Worm (Caenorhabditis elegans) whole organism, L3 larva: ENCODE measurements around the gene B0034.4.

Experiments
- R02D3.7 ChIP-seq: fragments of 150-350 bp; optimal IDR thresholded peaks from 2 replicates; lab custom pipeline; 2014; ENCODE audit warnings: missing biosample characterization, missing genetic modification characterization
- ZK546.5 ChIP-seq: sonication (generic microtip); optimal IDR thresholded peaks from 2 replicates; lab custom pipeline; 2017; ENCODE audit warnings: missing biosample characterization, missing genetic modification characterization
- aly-2 ChIP-seq: fragments of 150-350 bp; optimal IDR thresholded peaks from 2 replicates; lab custom pipeline; 2014; ENCODE audit warnings: missing biosample characterization, missing genetic modification characterization
- ama-1 ChIP-seq: fragments of 150-350 bp; optimal IDR thresholded peaks from 2 replicates; lab custom pipeline; 2018
- ceh-16 ChIP-seq: sonication (generic microtip); optimal IDR thresholded peaks from 2 replicates; lab custom pipeline; 2017; ENCODE audit warnings: missing biosample characterization, missing genetic modification characterization
- ceh-28 ChIP-seq: fragments of 150-350 bp; optimal IDR thresholded peaks from 2 replicates; lab custom pipeline; 2014; ENCODE audit warnings: missing biosample characterization, missing genetic modification reagents, missing genetic modification characterization
- ceh-82 ChIP-seq: fragments of 150-350 bp; optimal IDR thresholded peaks from 2 replicates; lab custom pipeline; 2014; ENCODE audit warnings: missing biosample characterization, missing genetic modification characterization
- ceh-9 ChIP-seq: sonication (generic microtip); optimal IDR thresholded peaks from 2 replicates; lab custom pipeline; 2018; ENCODE audit warnings: missing biosample characterization, missing genetic modification characterization
- daf-12 ChIP-seq: fragments of 150-350 bp; optimal IDR thresholded peaks from 2 replicates; lab custom pipeline; 2014; ENCODE audit warnings: missing biosample characterization, missing genetic modification reagents, missing genetic modification characterization
- egl-27 ChIP-seq: sonication (generic microtip); optimal IDR thresholded peaks from 4 replicates; lab custom pipeline; 2017; ENCODE audit warnings: missing biosample characterization, missing genetic modification reagents, missing genetic modification characterization
- egl-5 ChIP-seq: fragments of 150-350 bp; optimal IDR thresholded peaks from 2 replicates; lab custom pipeline; 2017; ENCODE audit warnings: missing biosample characterization, missing genetic modification reagents, missing genetic modification characterization, inconsistent platforms
- elt-1 ChIP-seq: fragments of 150-350 bp; optimal IDR thresholded peaks from 2 replicates; lab custom pipeline; 2014; ENCODE audit warnings: missing biosample characterization, missing genetic modification characterization
- elt-2 ChIP-seq: sonication (generic microtip); optimal IDR thresholded peaks from 2 replicates; lab custom pipeline; 2016; ENCODE audit warnings: missing genetic modification reagents, mild to moderate bottlenecking, missing genetic modification characterization, missing compliant biosample characterization
- elt-3 ChIP-seq, 3 experiments: fragments of 150-350 bp in 1 of 3; sonication (generic microtip) in 2 of 3; optimal IDR thresholded peaks; 2 replicates in 2 of 3; 4 replicates in 1 of 3; lab custom pipeline; 2014 to 2017; ENCODE audit warnings: missing biosample characterization in 3 of 3, missing genetic modification characterization in 3 of 3
- eor-1 ChIP-seq, 2 experiments: fragments of 150-350 bp; optimal IDR thresholded peaks; 2 replicates each; lab custom pipeline; 2014 to 2018; ENCODE audit warnings: missing biosample characterization in 2 of 2, missing genetic modification characterization in 2 of 2
- fkh-10 ChIP-seq: sonication (generic microtip); optimal IDR thresholded peaks from 2 replicates; lab custom pipeline; 2017; ENCODE audit warnings: missing biosample characterization, missing genetic modification reagents, missing genetic modification characterization
- fkh-2 ChIP-seq: fragments of 150-350 bp; optimal IDR thresholded peaks from 2 replicates; lab custom pipeline; 2014; ENCODE audit warnings: missing biosample characterization, missing genetic modification reagents, missing genetic modification characterization
- fos-1 ChIP-seq: fragments of 150-350 bp; optimal IDR thresholded peaks from 2 replicates; lab custom pipeline; 2014; ENCODE audit warnings: missing biosample characterization, missing genetic modification characterization
- hmg-11 ChIP-seq: sonication (generic microtip); optimal IDR thresholded peaks from 2 replicates; lab custom pipeline; 2016; ENCODE audit warnings: missing genetic modification characterization, missing compliant biosample characterization
- jun-1 ChIP-seq: fragments of 150-350 bp; optimal IDR thresholded peaks from 2 replicates; lab custom pipeline; 2014; ENCODE audit warnings: missing biosample characterization, missing genetic modification reagents, missing genetic modification characterization
- lin-15B ChIP-seq: fragments of 150-350 bp; optimal IDR thresholded peaks from 2 replicates; lab custom pipeline; 2014; ENCODE audit warnings: missing biosample characterization, missing genetic modification characterization
- lin-39 ChIP-seq: fragments of 150-350 bp; optimal IDR thresholded peaks from 2 replicates; lab custom pipeline; 2018; ENCODE audit warnings: missing biosample characterization, missing genetic modification reagents, missing genetic modification characterization
- lsy-12 ChIP-seq: sonication (generic microtip); optimal IDR thresholded peaks from 2 replicates; lab custom pipeline; 2016; ENCODE audit warnings: mild to moderate bottlenecking, missing genetic modification characterization, missing compliant biosample characterization
- mdl-1 ChIP-seq: fragments of 150-350 bp; optimal IDR thresholded peaks from 2 replicates; lab custom pipeline; 2014; ENCODE audit warnings: missing biosample characterization, missing genetic modification characterization
- mml-1 ChIP-seq: fragments of 150-350 bp; sonication (generic microtip); optimal IDR thresholded peaks from 3 replicates; lab custom pipeline; 2014; ENCODE audit warnings: missing biosample characterization, missing genetic modification characterization
- nfya-1 ChIP-seq: sonication (generic microtip); optimal IDR thresholded peaks from 2 replicates; lab custom pipeline; 2017; ENCODE audit warnings: missing genetic modification characterization, mild to moderate bottlenecking, missing compliant biosample characterization, antibody characterized with exemption, moderate library complexity; ENCODE audit not compliant: insufficient read depth
- nhr-11 ChIP-seq: fragments of 150-350 bp; optimal IDR thresholded peaks from 2 replicates; lab custom pipeline; 2014; ENCODE audit warnings: missing biosample characterization, missing genetic modification characterization
- nhr-12 ChIP-seq: fragments of 150-350 bp; optimal IDR thresholded peaks from 2 replicates; lab custom pipeline; 2014; ENCODE audit warnings: missing biosample characterization, missing genetic modification characterization
- nhr-23 ChIP-seq: fragments of 150-350 bp; optimal IDR thresholded peaks from 2 replicates; lab custom pipeline; 2014; ENCODE audit warnings: missing biosample characterization, missing genetic modification reagents, missing genetic modification characterization
- nhr-237 ChIP-seq: fragments of 150-350 bp; optimal IDR thresholded peaks from 2 replicates; lab custom pipeline; 2014; ENCODE audit warnings: missing biosample characterization, missing genetic modification characterization
- nhr-25 ChIP-seq: sonication (generic microtip); optimal IDR thresholded peaks from 2 replicates; lab custom pipeline; 2017; ENCODE audit warnings: missing biosample characterization, missing genetic modification characterization
- nhr-28 ChIP-seq: fragments of 150-350 bp; optimal IDR thresholded peaks from 2 replicates; lab custom pipeline; 2014; ENCODE audit warnings: missing biosample characterization, missing genetic modification characterization
- nhr-43 ChIP-seq: sonication (generic microtip); optimal IDR thresholded peaks from 2 replicates; lab custom pipeline; 2016; ENCODE audit warnings: mild to moderate bottlenecking, missing genetic modification characterization, missing compliant biosample characterization; ENCODE audit not compliant: poor library complexity, severe bottlenecking
- nhr-67 ChIP-seq: fragments of 150-350 bp; optimal IDR thresholded peaks from 2 replicates; lab custom pipeline; 2014; ENCODE audit warnings: missing biosample characterization, missing genetic modification characterization
- nhr-76 ChIP-seq: fragments of 150-350 bp; sonication (generic microtip); optimal IDR thresholded peaks from 5 replicates; lab custom pipeline; 2014; ENCODE audit warnings: missing biosample characterization, missing genetic modification characterization
- nhr-77 ChIP-seq: fragments of 150-350 bp; optimal IDR thresholded peaks from 2 replicates; lab custom pipeline; 2014; ENCODE audit warnings: missing biosample characterization, missing genetic modification characterization
- pha-4 ChIP-seq: fragments of 150-350 bp; optimal IDR thresholded peaks from 2 replicates; lab custom pipeline; 2014; ENCODE audit warnings: missing biosample characterization, missing genetic modification reagents, missing genetic modification characterization
- pqm-1 ChIP-seq: fragments of 150-350 bp; optimal IDR thresholded peaks from 2 replicates; lab custom pipeline; 2017; ENCODE audit warnings: missing biosample characterization, missing genetic modification characterization, inconsistent platforms
- sea-2 ChIP-seq: fragments of 150-350 bp; sonication (generic microtip); optimal IDR thresholded peaks from 4 replicates; lab custom pipeline; 2014; ENCODE audit warnings: missing biosample characterization, missing genetic modification reagents, missing genetic modification characterization
- skn-1 ChIP-seq: fragments of 150-350 bp; optimal IDR thresholded peaks from 2 replicates; lab custom pipeline; 2014; ENCODE audit warnings: missing biosample characterization, missing genetic modification characterization
- snpc-4 ChIP-seq: fragments of 150-350 bp; optimal IDR thresholded peaks from 2 replicates; lab custom pipeline; 2014; ENCODE audit warnings: missing biosample characterization, missing genetic modification characterization
- tbx-2 ChIP-seq: sonication (generic microtip); optimal IDR thresholded peaks from 2 replicates; lab custom pipeline; 2016; ENCODE audit warnings: mild to moderate bottlenecking, missing genetic modification characterization, missing compliant biosample characterization
- unc-39 ChIP-seq: sonication (generic microtip); optimal IDR thresholded peaks from 4 replicates; lab custom pipeline; 2017; ENCODE audit warnings: missing biosample characterization, missing genetic modification characterization
- unc-62 ChIP-seq: fragments of 150-350 bp; sonication (generic microtip); optimal IDR thresholded peaks from 4 replicates; lab custom pipeline; 2014; ENCODE audit warnings: missing biosample characterization, missing genetic modification reagents, missing genetic modification characterization
- zag-1 ChIP-seq: fragments of 150-350 bp; optimal IDR thresholded peaks from 2 replicates; lab custom pipeline; 2014; ENCODE audit warnings: missing biosample characterization, missing genetic modification characterization
- ztf-11 ChIP-seq: fragments of 150-350 bp; optimal IDR thresholded peaks from 2 replicates; lab custom pipeline; 2014; ENCODE audit warnings: missing biosample characterization, missing genetic modification characterization
- ztf-4 ChIP-seq: fragments of 150-350 bp; optimal IDR thresholded peaks from 2 replicates; lab custom pipeline; 2014; ENCODE audit warnings: missing biosample characterization, missing genetic modification characterization

Gene B0034.4

DNA sequence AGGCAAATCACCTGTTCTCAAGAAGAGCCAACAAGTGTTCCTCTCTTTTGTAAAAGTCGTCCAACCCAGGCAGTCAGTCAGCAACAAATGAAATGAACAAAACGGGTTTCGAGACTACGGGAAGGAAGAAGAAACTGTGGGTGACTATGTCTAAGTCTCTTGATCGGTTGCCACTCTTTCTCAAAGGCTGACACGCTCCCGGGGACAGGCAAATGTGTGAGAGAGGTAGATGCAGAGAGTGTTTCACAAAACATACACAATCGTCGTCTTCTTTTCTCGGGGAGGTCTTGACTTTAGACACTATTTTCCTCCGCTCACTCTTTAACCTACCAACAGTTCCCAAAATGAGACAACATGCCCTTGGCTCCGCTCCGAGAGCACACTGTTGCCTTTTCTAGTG lies 38.2 kb downstream of the B0034.4 start:
- peak; percentile 75 for TF ChIP-seq pha-4
- TF ChIP-seq lin-39 (tag; lab: Kevin White, UChicago), result no peak
- TF ChIP-seq nhr-43, result peak; percentile 37
- peak; percentile 7 for TF ChIP-seq nfya-1 (tag; lab: Kevin White, UChicago)
- TF ChIP-seq elt-1 (tag; lab: Kevin White, UChicago), result peak; percentile 34
- peak; percentile 54 for TF ChIP-seq elt-2 (tag; lab: Kevin White, UChicago)
- peak; percentile 68 for TF ChIP-seq nhr-23
- no peak for TF ChIP-seq zag-1 (tag; lab: Kevin White, UChicago)
- peak; percentile 4 for TF ChIP-seq R02D3.7 (tag; lab: Kevin White, UChicago)
- TF ChIP-seq nhr-67 (tag; lab: Kevin White, UChicago), result no peak
- peak; percentile 76 for TF ChIP-seq nhr-25 (tag; lab: Kevin White, UChicago)

DNA sequence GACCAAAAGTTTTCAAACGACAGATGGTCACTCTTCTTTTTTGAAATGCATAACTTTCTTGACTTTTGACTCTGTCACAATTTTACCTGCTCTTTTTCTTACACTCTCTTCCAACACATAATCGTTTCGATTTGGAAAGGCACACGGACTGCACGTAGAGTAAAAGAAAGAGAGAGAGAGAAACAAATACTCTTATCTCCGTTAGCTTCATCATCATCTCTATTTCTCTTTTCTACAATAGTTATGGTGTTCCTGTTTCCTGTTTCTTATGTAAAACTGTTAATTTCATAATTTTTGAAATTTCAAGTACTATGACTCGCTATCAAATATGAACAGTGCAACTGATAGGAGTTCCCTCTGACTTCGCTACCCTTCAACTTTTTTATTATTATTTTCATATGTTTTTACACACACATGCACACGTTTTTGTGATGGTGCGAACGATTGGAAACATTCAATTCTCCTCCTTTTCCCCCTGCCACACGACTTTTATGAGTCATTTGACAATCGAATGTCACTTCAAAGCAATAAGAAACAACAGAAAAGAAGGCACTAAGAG lies 39.2 kb downstream of the B0034.4 start:
- TF ChIP-seq nhr-28 (tag; lab: Kevin White, UChicago) (no peak), nhr-23 (no peak), nhr-12 (tag; lab: Kevin White, UChicago) (no peak), sea-2 (GFP tag; lab: Kevin White, UChicago) (no peak), pqm-1 (tag; lab: Kevin White, UChicago) (peak; percentile 93), ceh-82 (no peak), nfya-1 (tag; lab: Kevin White, UChicago) (no peak), unc-39 (tag; lab: Kevin White, UChicago) (no peak), egl-27 (tag; lab: Kevin White, UChicago) (no peak), mml-1 (tag; lab: Kevin White, UChicago) (no peak), nhr-237 (tag; lab: Kevin White, UChicago) (no peak), nhr-67 (tag; lab: Kevin White, UChicago) (no peak), unc-62 (no peak), jun-1 (tag; lab: Kevin White, UChicago) (no peak), elt-3 (tag; optimal IDR thresholded peaks at IDR 0.05; lab: Kevin White, UChicago) (no peak), ztf-11 (tag; lab: Kevin White, UChicago) (no peak), skn-1 (peak; percentile 51), zag-1 (tag; lab: Kevin White, UChicago) (no peak), nhr-43 (no peak), daf-12 (tag; lab: Kevin White, UChicago) (no peak), ceh-28 (tag; lab: Kevin White, UChicago) (peak; percentile 24), ceh-9 (tag; lab: Kevin White, UChicago) (no peak), hmg-11 (no peak), nhr-77 (tag; lab: Kevin White, UChicago) (no peak), snpc-4 (tag; lab: Kevin White, UChicago) (peak; percentile 23), mdl-1 (tag; lab: Kevin White, UChicago) (no peak), tbx-2 (tag; lab: Kevin White, UChicago) (no peak), elt-1 (tag; lab: Kevin White, UChicago) (no peak), ama-1 (lab: Kevin White, UChicago) (no peak), ceh-16 (tag; lab: Kevin White, UChicago) (no peak), pha-4 (peak; percentile 77), fos-1 (no peak), egl-5 (no peak), elt-2 (tag; lab: Kevin White, UChicago) (peak; percentile 96), ZK546.5 (tag; lab: Kevin White, UChicago) (no peak), lsy-12 (tag; lab: Kevin White, UChicago) (no peak), lin-39 (tag; lab: Kevin White, UChicago) (no peak), nhr-25 (tag; lab: Kevin White, UChicago) (no peak), nhr-76 (tag; lab: Kevin White, UChicago) (no peak), nhr-11 (tag; lab: Kevin White, UChicago) (no peak), R02D3.7 (tag; lab: Kevin White, UChicago) (no peak), fkh-10 (GFP tag; lab: Kevin White, UChicago) (no peak), aly-2 (tag; lab: Kevin White, UChicago) (no peak), fkh-2 (tag; lab: Kevin White, UChicago) (no peak), eor-1 (tag; optimal IDR thresholded peaks at IDR 0.05; lab: Kevin White, UChicago) (no peak), lin-15B (tag; lab: Kevin White, UChicago) (peak; percentile 4), ztf-4 (tag; lab: Kevin White, UChicago) (no peak)
